Worm (Caenorhabditis elegans) whole organism, L1 larva: Measurements from ENCODE around the gene gap-2.

ENCODE experiments used
- C34B4.2 ChIP-seq: sonication (generic microtip); optimal IDR thresholded peaks from 2 replicates; lab custom pipeline; 2017; ENCODE audit warnings: mild to moderate bottlenecking, missing genetic modification characterization, missing compliant biosample characterization
- Y116A8C.19 ChIP-seq: sonication (generic microtip); optimal IDR thresholded peaks from 2 replicates; lab custom pipeline; 2016; ENCODE audit warnings: missing compliant biosample characterization, missing genetic modification characterization, borderline replicate concordance
- aha-1 ChIP-seq: fragments of 150-350 bp; optimal IDR thresholded peaks from 2 replicates; lab custom pipeline; 2014; ENCODE audit warnings: missing biosample characterization, missing genetic modification characterization
- alr-1 ChIP-seq: fragments of 200-800 bp; sonication (Bioruptor generic); optimal IDR thresholded peaks from 2 replicates; lab custom pipeline; 2018; ENCODE audit warnings: borderline replicate concordance, mild to moderate bottlenecking, missing genetic modification characterization, missing compliant biosample characterization
- blmp-1 ChIP-seq: fragments of 150-350 bp; optimal IDR thresholded peaks from 2 replicates; lab custom pipeline; 2014; ENCODE audit warnings: missing biosample characterization, missing genetic modification characterization
- ceh-63 ChIP-seq: fragments of 200-800 bp; sonication (Bioruptor generic); optimal IDR thresholded peaks from 2 replicates; lab custom pipeline; 2018; ENCODE audit warnings: mild to moderate bottlenecking, missing genetic modification characterization, missing compliant biosample characterization
- dpl-1 ChIP-seq, 3 experiments: fragments of 150-350 bp in 2 of 3; sonication (generic microtip) in 1 of 3; optimal IDR thresholded peaks; 2 replicates each; lab custom pipeline; 2014 to 2017; ENCODE audit warnings: missing biosample characterization in 3 of 3, missing genetic modification characterization in 3 of 3, missing genetic modification reagents in 3 of 3
- dsc-1 ChIP-seq: sonication (generic microtip); optimal IDR thresholded peaks from 2 replicates; lab custom pipeline; 2016; ENCODE audit warnings: mild to moderate bottlenecking, missing genetic modification characterization, missing compliant biosample characterization
- efl-1 ChIP-seq, 4 experiments: fragments of 150-350 bp; optimal IDR thresholded peaks in 3 of 4; peaks in 1 of 4; 1 replicate in 1 of 4; 2 replicates in 3 of 4; lab custom pipeline; 2014; ENCODE audit warnings: missing biosample characterization in 2 of 4, missing genetic modification characterization in 2 of 4, missing genetic modification reagents in 2 of 4
- efl-3 ChIP-seq: fragments of 200-800 bp; sonication (Bioruptor generic); optimal IDR thresholded peaks from 2 replicates; lab custom pipeline; 2018; ENCODE audit warnings: mild to moderate bottlenecking, missing genetic modification characterization, missing compliant biosample characterization
- elt-2 ChIP-seq: sonication (generic microtip); optimal IDR thresholded peaks from 2 replicates; lab custom pipeline; 2016; ENCODE audit warnings: missing genetic modification characterization, mild to moderate bottlenecking, inconsistent platforms, missing compliant biosample characterization, missing genetic modification reagents
- elt-3 ChIP-seq, 6 experiments: fragments of 150-350 bp in 1 of 6; sonication (generic microtip); optimal IDR thresholded peaks; 2 replicates each; lab custom pipeline; 2017 to 2018; ENCODE audit warnings: missing biosample characterization in 6 of 6, missing genetic modification characterization in 6 of 6, inconsistent platforms in 1 of 6
- fkh-10 ChIP-seq: sonication (generic microtip); optimal IDR thresholded peaks from 2 replicates; lab custom pipeline; 2017; ENCODE audit warnings: missing biosample characterization, missing genetic modification reagents, missing genetic modification characterization
- fkh-8 ChIP-seq: sonication (generic microtip); optimal IDR thresholded peaks from 2 replicates; lab custom pipeline; 2016; ENCODE audit warnings: mild to moderate bottlenecking, missing genetic modification characterization, missing compliant biosample characterization
- grh-1 ChIP-seq: fragments of 200-800 bp; sonication (Bioruptor generic); IDR thresholded peaks from 2 replicates; pipeline ENCODE4 v1.3.6; 2022; ENCODE audit warnings: missing genetic modification reagents, missing genetic modification characterization, missing compliant biosample characterization
- hlh-17 ChIP-seq: fragments of 200-800 bp; sonication (Bioruptor generic); optimal IDR thresholded peaks from 2 replicates; lab custom pipeline; 2018; ENCODE audit warnings: missing genetic modification characterization, mild to moderate bottlenecking, missing compliant biosample characterization, moderate library complexity, borderline replicate concordance
- hlh-4 ChIP-seq: sonication (generic microtip); optimal IDR thresholded peaks from 2 replicates; lab custom pipeline; 2016; ENCODE audit warnings: mild to moderate bottlenecking, missing genetic modification characterization, missing compliant biosample characterization
- hpl-2 ChIP-seq: fragments of 150-350 bp; optimal IDR thresholded peaks from 2 replicates; lab custom pipeline; 2014; ENCODE audit warnings: missing biosample characterization, missing genetic modification reagents, missing genetic modification characterization
- irx-1 ChIP-seq: sonication (generic microtip); optimal IDR thresholded peaks from 2 replicates; lab custom pipeline; 2016; ENCODE audit warnings: missing genetic modification characterization, missing compliant biosample characterization
- isw-1 ChIP-seq: fragments of 200-800 bp; sonication (Bioruptor generic); IDR thresholded peaks from 2 replicates; pipeline ENCODE4 v1.3.6; 2022; ENCODE audit warnings: missing genetic modification characterization, missing compliant biosample characterization
- lin-14 ChIP-seq: fragments of 200-800 bp; sonication (Bioruptor generic); optimal IDR thresholded peaks from 2 replicates; lab custom pipeline; 2018; ENCODE audit warnings: mild to moderate bottlenecking, missing genetic modification characterization, moderate library complexity, missing compliant biosample characterization
- lin-35 ChIP-seq, 2 experiments: fragments of 150-350 bp; optimal IDR thresholded peaks; 2 replicates each; lab custom pipeline; 2014; ENCODE audit warnings: missing biosample characterization in 2 of 2, missing genetic modification characterization in 2 of 2, missing genetic modification reagents in 2 of 2
- lin-39 ChIP-seq: fragments of 150-350 bp; optimal IDR thresholded peaks from 2 replicates; lab custom pipeline; 2014; ENCODE audit warnings: missing biosample characterization, missing genetic modification reagents, missing genetic modification characterization
- lir-3 ChIP-seq: sonication (generic microtip); optimal IDR thresholded peaks from 2 replicates; lab custom pipeline; 2016; ENCODE audit warnings: mild to moderate bottlenecking, missing genetic modification characterization, moderate library complexity, missing compliant biosample characterization; ENCODE audit not compliant: poor library complexity
- lsy-2 ChIP-seq, 2 experiments: fragments of 150-350 bp; optimal IDR thresholded peaks; 2 replicates each; lab custom pipeline; 2014; ENCODE audit warnings: missing biosample characterization in 2 of 2, missing genetic modification characterization in 2 of 2
- mdl-1 ChIP-seq, 2 experiments: fragments of 150-350 bp; optimal IDR thresholded peaks; 2 replicates each; lab custom pipeline; 2014 to 2017; ENCODE audit warnings: missing biosample characterization in 2 of 2, missing genetic modification characterization in 2 of 2, inconsistent platforms in 1 of 2
- mep-1 ChIP-seq: fragments of 150-350 bp; optimal IDR thresholded peaks from 2 replicates; lab custom pipeline; 2014; ENCODE audit warnings: missing biosample characterization, missing genetic modification characterization
- nhr-12 ChIP-seq: sonication (generic microtip); optimal IDR thresholded peaks from 2 replicates; lab custom pipeline; 2017; ENCODE audit warnings: missing biosample characterization, missing genetic modification characterization
- nhr-20 ChIP-seq: sonication (generic microtip); optimal IDR thresholded peaks from 2 replicates; lab custom pipeline; 2016; ENCODE audit warnings: mild to moderate bottlenecking, missing genetic modification characterization, missing compliant biosample characterization
- nhr-237 ChIP-seq: fragments of 150-350 bp; optimal IDR thresholded peaks from 2 replicates; lab custom pipeline; 2014; ENCODE audit warnings: missing biosample characterization, missing genetic modification characterization
- nhr-28 ChIP-seq: fragments of 150-350 bp; optimal IDR thresholded peaks from 2 replicates; lab custom pipeline; 2014; ENCODE audit warnings: missing biosample characterization, missing genetic modification characterization
- nhr-71 ChIP-seq: sonication (generic microtip); optimal IDR thresholded peaks from 2 replicates; lab custom pipeline; 2016; ENCODE audit warnings: mild to moderate bottlenecking, missing genetic modification characterization, moderate library complexity, missing compliant biosample characterization
- nhr-77 ChIP-seq: fragments of 150-350 bp; optimal IDR thresholded peaks from 2 replicates; lab custom pipeline; 2014; ENCODE audit warnings: missing biosample characterization, missing genetic modification characterization
- nhr-84 ChIP-seq: sonication (generic microtip); optimal IDR thresholded peaks from 2 replicates; lab custom pipeline; 2017; ENCODE audit warnings: missing biosample characterization, missing genetic modification characterization
- nhr-85 ChIP-seq: sonication (generic microtip); peaks from one replicate; lab custom pipeline; 2016; ENCODE audit warnings: missing genetic modification characterization, inconsistent platforms, missing compliant biosample characterization
- rnt-1 ChIP-seq: sonication (generic microtip); optimal IDR thresholded peaks from 2 replicates; lab custom pipeline; 2016; ENCODE audit warnings: mild to moderate bottlenecking, missing genetic modification characterization, moderate library complexity, missing compliant biosample characterization
- skn-1 ChIP-seq: fragments of 150-350 bp; optimal IDR thresholded peaks from 2 replicates; lab custom pipeline; 2014; ENCODE audit warnings: missing biosample characterization, missing genetic modification characterization
- snpc-4 ChIP-seq: fragments of 150-350 bp; optimal IDR thresholded peaks from 2 replicates; lab custom pipeline; 2014; ENCODE audit warnings: missing biosample characterization, missing genetic modification characterization
- snu-23 ChIP-seq: sonication (generic microtip); optimal IDR thresholded peaks from 2 replicates; lab custom pipeline; 2016; ENCODE audit warnings: missing genetic modification characterization, missing compliant biosample characterization
- sox-4 ChIP-seq: sonication (generic microtip); optimal IDR thresholded peaks from 2 replicates; lab custom pipeline; 2016; ENCODE audit warnings: missing genetic modification characterization, missing compliant biosample characterization
- sptf-1 ChIP-seq: fragments of 150-350 bp; optimal IDR thresholded peaks from 2 replicates; lab custom pipeline; 2014; ENCODE audit warnings: missing biosample characterization, missing genetic modification characterization
- sup-37 ChIP-seq: fragments of 200-800 bp; sonication (Bioruptor generic); optimal IDR thresholded peaks from 2 replicates; lab custom pipeline; 2018; ENCODE audit warnings: mild to moderate bottlenecking, missing genetic modification characterization, missing compliant biosample characterization
- swsn-7 ChIP-seq: sonication (generic microtip); optimal IDR thresholded peaks from 2 replicates; lab custom pipeline; 2016; ENCODE audit warnings: missing genetic modification characterization, missing compliant biosample characterization
- tbx-2 ChIP-seq: sonication (generic microtip); optimal IDR thresholded peaks from 2 replicates; lab custom pipeline; 2016; ENCODE audit warnings: missing genetic modification characterization, missing compliant biosample characterization
- tlp-1 ChIP-seq: fragments of 150-350 bp; optimal IDR thresholded peaks from 2 replicates; lab custom pipeline; 2014; ENCODE audit warnings: missing biosample characterization, missing genetic modification characterization
- unc-62 ChIP-seq: fragments of 150-350 bp; optimal IDR thresholded peaks from 2 replicates; lab custom pipeline; 2014; ENCODE audit warnings: missing biosample characterization, missing genetic modification reagents, missing genetic modification characterization
- vab-15 ChIP-seq: sonication (generic microtip); optimal IDR thresholded peaks from 2 replicates; lab custom pipeline; 2017; ENCODE audit warnings: missing genotype, mild to moderate bottlenecking, missing genetic modification characterization, missing compliant biosample characterization
- zip-4 ChIP-seq: fragments of 200-800 bp; sonication (Bioruptor generic); optimal IDR thresholded peaks from 2 replicates; lab custom pipeline; 2018; ENCODE audit warnings: mild to moderate bottlenecking, missing genetic modification characterization, moderate library complexity, missing compliant biosample characterization
- ztf-11 ChIP-seq, 2 experiments: sonication (generic microtip); optimal IDR thresholded peaks; 2 replicates each; lab custom pipeline; 2016 to 2017; ENCODE audit warnings: missing genetic modification characterization in 2 of 2, missing biosample characterization in 1 of 2, missing compliant biosample characterization in 1 of 2

Gene gap-2

ce11 chrX:9546640-9547039 lies 74.4 kb downstream of the gap-2 start:
- peak; percentile 7 for TF ChIP-seq nhr-20 (tag; lab: Kevin White, UChicago)
- peak in 1 of 2 experiments; percentile 3 for TF ChIP-seq lin-35 (GFP tag; optimal IDR thresholded peaks at IDR 0.05; lab: Kevin White, UChicago)
- TF ChIP-seq mdl-1 (tag; optimal IDR thresholded peaks at IDR 0.05; lab: Kevin White, UChicago), result peak in 1 of 2 experiments; percentile 18
- TF ChIP-seq snu-23 (GFP tag; lab: Kevin White, UChicago), result peak; percentile 39
- peak; percentile 64 for TF ChIP-seq vab-15 (tag; lab: Kevin White, UChicago)
- peak; percentile 39 for TF ChIP-seq lin-14 (GFP tag; lab: Kevin White, UChicago)
- TF ChIP-seq elt-3 (tag; optimal IDR thresholded peaks at IDR 0.05; lab: Kevin White, UChicago), result no peak
- TF ChIP-seq grh-1, result no peak
- TF ChIP-seq nhr-85 (tag; lab: Kevin White, UChicago), result peak; percentile 44
- TF ChIP-seq efl-1 (optimal IDR thresholded peaks at IDR 0.05; lab: Kevin White, UChicago), result no peak
- TF ChIP-seq efl-1 (GFP tag; optimal IDR thresholded peaks at IDR 0.05 in 1 of 2; lab: Kevin White, UChicago), result peak in 1 of 2 experiments; percentile 89

- TF ChIP-seq alr-1 (tag; lab: Kevin White, UChicago) (no peak), blmp-1 (tag; lab: Kevin White, UChicago) (peak; percentile 88), hlh-17 (GFP tag; lab: Kevin White, UChicago) (no peak), lin-35 (GFP tag; optimal IDR thresholded peaks at IDR 0.05; lab: Kevin White, UChicago) (peak in 1 of 2 experiments; percentile 63), swsn-7 (tag; lab: Kevin White, UChicago) (no peak), efl-3 (GFP tag; lab: Kevin White, UChicago) (no peak), skn-1 (no peak), tbx-2 (tag; lab: Kevin White, UChicago) (peak; percentile 34), nhr-85 (tag; lab: Kevin White, UChicago) (peak; percentile 97), fkh-10 (no peak), lir-3 (tag; lab: Kevin White, UChicago) (no peak), rnt-1 (tag; lab: Kevin White, UChicago) (peak; percentile 32), tlp-1 (tag; lab: Kevin White, UChicago) (no peak), nhr-12 (no peak), dsc-1 (tag; lab: Kevin White, UChicago) (no peak), C34B4.2 (no peak), ceh-63 (GFP tag; lab: Kevin White, UChicago) (no peak), sup-37 (GFP tag; lab: Kevin White, UChicago) (no peak), elt-2 (no peak), dpl-1 (GFP tag; optimal IDR thresholded peaks at IDR 0.05; lab: Kevin White, UChicago) (peak in 1 of 3 experiments; percentile 24), sox-4 (tag; lab: Kevin White, UChicago) (no peak), snpc-4 (no peak), zip-4 (GFP tag; lab: Kevin White, UChicago) (no peak), nhr-71 (tag; lab: Kevin White, UChicago) (peak; percentile 76), unc-62 (no peak), nhr-237 (tag; lab: Kevin White, UChicago) (no peak), isw-1 (GFP tag; lab: Robert Waterston, UW) (no peak), lsy-2 (tag; optimal IDR thresholded peaks at IDR 0.05; lab: Kevin White, UChicago) (peak in 1 of 2 experiments; percentile 48), hlh-4 (no peak), lin-39 (tag; lab: Kevin White, UChicago) (no peak), nhr-77 (no peak), lin-14 (GFP tag; lab: Kevin White, UChicago) (peak; percentile 73), nhr-20 (tag; lab: Kevin White, UChicago) (peak; percentile 69), irx-1 (peak; percentile 49), aha-1 (tag; lab: Kevin White, UChicago) (no peak), ztf-11 (tag; optimal IDR thresholded peaks at IDR 0.05; lab: Kevin White, UChicago) (no peak), Y116A8C.19 (no peak), mdl-1 (tag; optimal IDR thresholded peaks at IDR 0.05; lab: Kevin White, UChicago) (peak in 1 of 2 experiments; percentile 62), elt-3 (tag; optimal IDR thresholded peaks at IDR 0.05; lab: Kevin White, UChicago) (peak in 5 of 6 experiments; percentile 64 to 96 (median 80)), hpl-2 (GFP tag; lab: Kevin White, UChicago) (no peak), fkh-8 (tag; lab: Kevin White, UChicago) (no peak), sptf-1 (tag; lab: Kevin White, UChicago) (no peak), mep-1 (tag; lab: Kevin White, UChicago) (no peak), nhr-28 (no peak), nhr-84 (tag; lab: Kevin White, UChicago) (no peak)
Measured at ce11 chrX:9547264-9547751, 75.0 kb downstream of the gap-2 start.
